Worm (Caenorhabditis elegans) whole organism, L2 larva: Measurements from ENCODE around the gene srlf-19.

Experiments used
- C34F6.9 ChIP-seq: fragments of 150-350 bp; optimal IDR thresholded peaks from 2 replicates; lab custom pipeline; 2014; ENCODE audit warnings: missing biosample characterization, missing genetic modification characterization
- R02D3.7 ChIP-seq: fragments of 150-350 bp; optimal IDR thresholded peaks from 2 replicates; lab custom pipeline; 2014; ENCODE audit warnings: missing biosample characterization, missing genetic modification characterization
- Y55F3AM.14 ChIP-seq: fragments of 200-800 bp; sonication (Bioruptor generic); optimal IDR thresholded peaks from 2 replicates; lab custom pipeline; 2018; ENCODE audit warnings: mild to moderate bottlenecking, missing genetic modification characterization, missing compliant biosample characterization
- ZK546.5 ChIP-seq: sonication (generic microtip); optimal IDR thresholded peaks from 2 replicates; lab custom pipeline; 2017; ENCODE audit warnings: missing biosample characterization, missing genetic modification characterization
- alr-1 ChIP-seq: fragments of 150-350 bp; optimal IDR thresholded peaks from 2 replicates; lab custom pipeline; 2014; ENCODE audit warnings: missing biosample characterization, missing genetic modification characterization
- ama-1 ChIP-seq: fragments of 150-350 bp; optimal IDR thresholded peaks from 2 replicates; lab custom pipeline; 2018; ENCODE audit warnings: inconsistent platforms
- blmp-1 ChIP-seq: sonication (generic microtip); optimal IDR thresholded peaks from 2 replicates; lab custom pipeline; 2017; ENCODE audit warnings: missing genetic modification characterization, mild to moderate bottlenecking, missing compliant biosample characterization, antibody characterized with exemption, moderate library complexity; ENCODE audit not compliant: insufficient read depth
- dmd-4 ChIP-seq: sonication (generic microtip); optimal IDR thresholded peaks from 2 replicates; lab custom pipeline; 2017; ENCODE audit warnings: missing biosample characterization, missing genetic modification characterization
- egl-27 ChIP-seq: sonication (generic microtip); optimal IDR thresholded peaks from 3 replicates; lab custom pipeline; 2017; ENCODE audit warnings: missing biosample characterization, missing genetic modification reagents, missing genetic modification characterization
- elt-1 ChIP-seq: fragments of 150-350 bp; optimal IDR thresholded peaks from 2 replicates; lab custom pipeline; 2014; ENCODE audit warnings: missing biosample characterization, missing genetic modification characterization
- fos-1 ChIP-seq: fragments of 150-350 bp; optimal IDR thresholded peaks from 2 replicates; lab custom pipeline; 2014; ENCODE audit warnings: missing biosample characterization, missing genetic modification characterization
- lin-11 ChIP-seq: fragments of 150-350 bp; sonication (generic microtip); optimal IDR thresholded peaks from 2 replicates; lab custom pipeline; 2014; ENCODE audit warnings: missing biosample characterization, missing genetic modification characterization, inconsistent platforms, mixed read lengths
- lin-13 ChIP-seq: fragments of 150-350 bp; optimal IDR thresholded peaks from 2 replicates; lab custom pipeline; 2014; ENCODE audit warnings: missing biosample characterization, missing genetic modification reagents, missing genetic modification characterization
- mab-5 ChIP-seq: fragments of 150-350 bp; optimal IDR thresholded peaks from 2 replicates; lab custom pipeline; 2014; ENCODE audit warnings: missing biosample characterization, missing genetic modification characterization
- mdl-1 ChIP-seq, 2 experiments: fragments of 150-350 bp in 1 of 2; sonication (generic microtip) in 1 of 2; optimal IDR thresholded peaks; 2 replicates each; lab custom pipeline; 2017; ENCODE audit warnings: missing biosample characterization in 2 of 2, missing genetic modification characterization in 2 of 2
- nhr-10 ChIP-seq: sonication (generic microtip); optimal IDR thresholded peaks from 2 replicates; lab custom pipeline; 2017; ENCODE audit warnings: missing biosample characterization, missing genetic modification characterization
- nhr-11 ChIP-seq: fragments of 150-350 bp; optimal IDR thresholded peaks from 2 replicates; lab custom pipeline; 2014; ENCODE audit warnings: missing biosample characterization, missing genetic modification characterization
- nhr-12 ChIP-seq: fragments of 150-350 bp; optimal IDR thresholded peaks from 2 replicates; lab custom pipeline; 2014; ENCODE audit warnings: missing biosample characterization, missing genetic modification characterization
- nhr-129 ChIP-seq: fragments of 150-350 bp; optimal IDR thresholded peaks from 2 replicates; lab custom pipeline; 2014; ENCODE audit warnings: missing biosample characterization, missing genetic modification characterization
- nhr-21 ChIP-seq: fragments of 150-350 bp; optimal IDR thresholded peaks from 2 replicates; lab custom pipeline; 2014; ENCODE audit warnings: missing biosample characterization, missing genetic modification characterization
- nhr-23 ChIP-seq: fragments of 150-350 bp; optimal IDR thresholded peaks from 2 replicates; lab custom pipeline; 2014; ENCODE audit warnings: missing biosample characterization, missing genetic modification reagents, missing genetic modification characterization
- nhr-237 ChIP-seq: fragments of 150-350 bp; optimal IDR thresholded peaks from 2 replicates; lab custom pipeline; 2014; ENCODE audit warnings: missing biosample characterization, missing genetic modification characterization
- nhr-25 ChIP-seq: fragments of 150-350 bp; sonication (generic microtip); optimal IDR thresholded peaks from 3 replicates; lab custom pipeline; 2014; ENCODE audit warnings: missing biosample characterization, missing genetic modification characterization
- nhr-6 ChIP-seq: fragments of 150-350 bp; optimal IDR thresholded peaks from 2 replicates; lab custom pipeline; 2014; ENCODE audit warnings: missing biosample characterization, missing genetic modification characterization
- peb-1 ChIP-seq: fragments of 150-350 bp; optimal IDR thresholded peaks from 2 replicates; lab custom pipeline; 2014; ENCODE audit warnings: missing biosample characterization, missing genetic modification characterization
- sem-4 ChIP-seq: fragments of 150-350 bp; optimal IDR thresholded peaks from 2 replicates; lab custom pipeline; 2014; ENCODE audit warnings: missing biosample characterization, missing genetic modification reagents, missing genetic modification characterization
- skn-1 ChIP-seq: sonication (generic microtip); optimal IDR thresholded peaks from 2 replicates; lab custom pipeline; 2017; ENCODE audit warnings: missing biosample characterization, missing genetic modification characterization
- sma-3 ChIP-seq: sonication (generic microtip); optimal IDR thresholded peaks from 2 replicates; lab custom pipeline; 2016; ENCODE audit warnings: missing genetic modification reagents, missing genetic modification characterization, missing compliant biosample characterization
- sma-9 ChIP-seq, 2 experiments: fragments of 150-350 bp in 1 of 2; sonication (generic microtip) in 1 of 2; optimal IDR thresholded peaks; 2 replicates each; lab custom pipeline; 2014 to 2016; ENCODE audit warnings: missing genetic modification characterization in 2 of 2, mild to moderate bottlenecking in 1 of 2, missing biosample characterization in 1 of 2, missing compliant biosample characterization in 1 of 2, missing genetic modification reagents in 1 of 2, moderate library complexity in 1 of 2
- unc-55 ChIP-seq: fragments of 150-350 bp; sonication (generic microtip); optimal IDR thresholded peaks from 3 replicates; lab custom pipeline; 2014; ENCODE audit warnings: missing biosample characterization, missing genetic modification reagents, missing genetic modification characterization
- unc-62 ChIP-seq: fragments of 150-350 bp; optimal IDR thresholded peaks from 2 replicates; lab custom pipeline; 2014; ENCODE audit warnings: missing biosample characterization, missing genetic modification reagents, missing genetic modification characterization
- zag-1 ChIP-seq: fragments of 150-350 bp; optimal IDR thresholded peaks from 2 replicates; lab custom pipeline; 2014; ENCODE audit warnings: missing biosample characterization, missing genetic modification characterization
- ztf-11 ChIP-seq: sonication (generic microtip); optimal IDR thresholded peaks from 2 replicates; lab custom pipeline; 2017; ENCODE audit warnings: missing biosample characterization, missing genetic modification characterization
- ztf-4 ChIP-seq: fragments of 150-350 bp; optimal IDR thresholded peaks from 2 replicates; lab custom pipeline; 2014; ENCODE audit warnings: missing biosample characterization, missing genetic modification characterization

Gene srlf-19

DNA sequence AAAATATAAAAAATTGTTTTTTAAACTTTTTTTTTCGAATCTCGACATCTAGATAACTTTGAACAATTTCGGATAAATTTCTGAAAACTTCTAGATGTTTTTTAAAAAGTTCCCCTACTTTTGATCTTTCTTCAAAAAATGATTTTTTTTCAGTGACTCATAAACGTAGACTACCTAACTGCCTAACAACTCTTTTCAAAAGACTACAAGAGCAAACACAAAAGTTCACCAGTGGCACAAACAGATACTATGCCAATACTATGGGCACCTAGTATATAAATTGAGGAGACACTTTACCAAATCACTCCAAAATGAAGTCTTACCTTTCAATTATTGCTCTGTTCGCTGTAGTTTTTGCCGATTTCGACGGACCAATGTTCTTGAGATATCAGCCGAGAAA lies 1.6 kb upstream of the srlf-19 start, which contains the start of gene srlf-35:
Gene srlf-35, plus strand, starts transcription at position 301 of the 400 bp plus-strand sequence.
- TF ChIP-seq nhr-129 (no peak), ZK546.5 (tag; lab: Kevin White, UChicago) (no peak), ama-1 (lab: Kevin White, UChicago) (no peak), unc-55 (GFP tag; lab: Kevin White, UChicago) (no peak)

- no peak for TF ChIP-seq peb-1 (tag; lab: Kevin White, UChicago)
- no peak for TF ChIP-seq blmp-1 (tag; lab: Kevin White, UChicago)
- TF ChIP-seq egl-27, result no peak
- TF ChIP-seq lin-11 (tag; lab: Kevin White, UChicago), result no peak
- no peak for TF ChIP-seq nhr-237 (tag; lab: Kevin White, UChicago)
- TF ChIP-seq unc-62 (GFP tag; lab: Kevin White, UChicago), result no peak
- TF ChIP-seq lin-13, result no peak
- no peak for TF ChIP-seq ZK546.5 (tag; lab: Kevin White, UChicago)
- TF ChIP-seq nhr-10 (tag; lab: Kevin White, UChicago), result no peak
- TF ChIP-seq ztf-11 (tag; lab: Kevin White, UChicago), result no peak
- TF ChIP-seq alr-1, result no peak
- no peak for TF ChIP-seq sem-4 (tag; lab: Kevin White, UChicago)
- TF ChIP-seq fos-1, result no peak
These were observed 7.1 kb downstream of the srlf-19 start, which contains the start of gene srh-37 for ce11 chrV:512420-512819. Gene srh-37, minus strand, starts transcription at chrV:512520.

- TF ChIP-seq skn-1 (tag; lab: Kevin White, UChicago) (no peak), nhr-25 (tag; lab: Kevin White, UChicago) (no peak), mdl-1 (tag; optimal IDR thresholded peaks at IDR 0.05; lab: Kevin White, UChicago) (no peak), nhr-6 (tag; lab: Kevin White, UChicago) (no peak), sma-3 (GFP tag; lab: Kevin White, UChicago) (no peak), nhr-12 (tag; lab: Kevin White, UChicago) (no peak), lin-13 (no peak), zag-1 (tag; lab: Kevin White, UChicago) (no peak), R02D3.7 (tag; lab: Kevin White, UChicago) (no peak), unc-55 (GFP tag; lab: Kevin White, UChicago) (no peak), nhr-21 (no peak), elt-1 (no peak), blmp-1 (tag; lab: Kevin White, UChicago) (no peak), fos-1 (no peak)
These were observed 14.2 kb downstream of the srlf-19 start, which contains the start of gene nhr-210 for ce11 chrV:519445-519844. Gene nhr-210, minus strand, starts transcription at chrV:519545.

DNA sequence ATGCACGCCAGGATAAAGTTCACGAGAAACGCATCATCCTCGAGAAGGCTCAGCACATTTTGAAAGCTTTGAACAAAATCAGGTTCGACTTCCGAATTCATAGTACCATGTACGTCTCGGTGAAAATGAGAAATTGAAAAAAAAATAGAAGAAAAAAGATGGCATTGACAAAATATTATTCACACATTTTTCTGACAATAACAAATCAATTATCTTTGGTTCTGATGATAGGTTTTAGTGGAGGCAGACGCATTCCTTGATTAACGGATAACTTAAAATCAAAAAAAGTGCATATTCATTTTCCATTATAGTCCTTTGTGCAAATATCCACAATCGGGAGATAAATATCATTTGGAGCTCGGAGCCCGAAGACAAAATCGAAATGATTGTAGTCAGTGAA lies 16.2 kb downstream of the srlf-19 start, which contains the start of gene srw-107:
Gene srw-107, minus strand, starts transcription at position 101 of the 400 bp plus-strand sequence.
- TF ChIP-seq sma-9 (GFP tag; optimal IDR thresholded peaks at IDR 0.05; lab: Kevin White, UChicago) (no peak), sma-9 (tag; optimal IDR thresholded peaks at IDR 0.05; lab: Kevin White, UChicago) (no peak), ztf-4 (tag; lab: Kevin White, UChicago) (no peak), nhr-11 (no peak), zag-1 (tag; lab: Kevin White, UChicago) (no peak), C34F6.9 (tag; lab: Kevin White, UChicago) (no peak), R02D3.7 (tag; lab: Kevin White, UChicago) (no peak), Y55F3AM.14 (no peak), nhr-25 (tag; lab: Kevin White, UChicago) (no peak), egl-27 (no peak), nhr-23 (tag; lab: Kevin White, UChicago) (no peak), mab-5 (tag; lab: Kevin White, UChicago) (no peak), dmd-4 (tag; lab: Kevin White, UChicago) (no peak), unc-62 (GFP tag; lab: Kevin White, UChicago) (no peak), blmp-1 (tag; lab: Kevin White, UChicago) (no peak), ZK546.5 (tag; lab: Kevin White, UChicago) (no peak), nhr-21 (no peak), sma-3 (GFP tag; lab: Kevin White, UChicago) (no peak), unc-55 (GFP tag; lab: Kevin White, UChicago) (no peak)

ce11 chrV:524058-524457 lies 18.8 kb downstream of the srlf-19 start, which contains the start of gene lipl-3:
Gene lipl-3, minus strand, starts transcription at chrV:524218.
- TF ChIP-seq sma-9 (GFP tag; optimal IDR thresholded peaks at IDR 0.05; lab: Kevin White, UChicago), result peak; percentile 10
- TF ChIP-seq sma-9 (tag; optimal IDR thresholded peaks at IDR 0.05; lab: Kevin White, UChicago), result no peak
- TF ChIP-seq R02D3.7 (tag; lab: Kevin White, UChicago), result no peak
- TF ChIP-seq ZK546.5 (tag; lab: Kevin White, UChicago), result no peak
- TF ChIP-seq nhr-129, result no peak
- TF ChIP-seq sma-3 (GFP tag; lab: Kevin White, UChicago), result no peak
